Worm (Caenorhabditis elegans): ENCODE results near the gene Y75B8A.63.

Y75B8A.63 gene

ce11 chrIII:12327528-12327997 is at the start of gene Y75B8A.63, which contains the start of gene zip-12:
TSS of gene Y75B8A.63 (plus strand) at chrIII:12327947.
TSS of gene zip-12 (plus strand) at chrIII:12327914.
- no peak for TF ChIP-seq zip-5 (tag; optimal IDR thresholded peaks at IDR 0.05)
- peak; percentile 73 for TF ChIP-seq elt-2 (tag; optimal IDR thresholded peaks at IDR 0.05)
- no peak for TF ChIP-seq hlh-8 (tag; optimal IDR thresholded peaks at IDR 0.05)

ce11 chrIII:12278766-12279165 is 49.0 kb upstream of the Y75B8A.63 start:
- TF ChIP-seq ets-4 (tag; optimal IDR thresholded peaks at IDR 0.05) (no peak), unc-55 (GFP tag; optimal IDR thresholded peaks at IDR 0.05) (no peak), sox-4 (tag; optimal IDR thresholded peaks at IDR 0.05) (no peak), C38D4.7 (GFP tag; optimal IDR thresholded peaks at IDR 0.05) (no peak), ceh-6 (GFP tag; optimal IDR thresholded peaks at IDR 0.05) (no peak), pqm-1 (tag; optimal IDR thresholded peaks at IDR 0.05) (no peak), hlh-8 (tag; optimal IDR thresholded peaks at IDR 0.05) (no peak)

- TF ChIP-seq C08G9.2 (tag; optimal IDR thresholded peaks at IDR 0.05), result no peak
These were observed 43.6 kb upstream of the Y75B8A.63 start for ce11 chrIII:12284157-12284556.

ce11 chrIII:12292465-12292864 is 35.3 kb upstream of the Y75B8A.63 start:
- no peak for TF ChIP-seq pat-9 (tag; optimal IDR thresholded peaks at IDR 0.05)
- TF ChIP-seq ama-1 (optimal IDR thresholded peaks at IDR 0.05), result no peak
- TF ChIP-seq pqm-1 (tag; optimal IDR thresholded peaks at IDR 0.05), result no peak
- no peak for TF ChIP-seq ref-2 (tag; optimal IDR thresholded peaks at IDR 0.05)
- TF ChIP-seq pax-1 (tag; optimal IDR thresholded peaks at IDR 0.05), result no peak
- no peak for TF ChIP-seq hlh-13 (GFP tag; optimal IDR thresholded peaks at IDR 0.05)
- no peak for TF ChIP-seq ztf-16 (tag; optimal IDR thresholded peaks at IDR 0.05)
- no peak for TF ChIP-seq sox-4 (tag; optimal IDR thresholded peaks at IDR 0.05)
- TF ChIP-seq ets-4 (tag; optimal IDR thresholded peaks at IDR 0.05), result no peak
- TF ChIP-seq ceh-22 (tag; optimal IDR thresholded peaks at IDR 0.05), result no peak
- no peak for TF ChIP-seq K09A11.1 (tag; optimal IDR thresholded peaks at IDR 0.05; ENCODE audit: insufficient read depth)
- no peak for TF ChIP-seq ceh-24 (tag; optimal IDR thresholded peaks at IDR 0.05)
- TF ChIP-seq npax-4 (tag; optimal IDR thresholded peaks at IDR 0.05), result no peak
- no peak for TF ChIP-seq zip-5 (tag; optimal IDR thresholded peaks at IDR 0.05)
- no peak for TF ChIP-seq unc-55 (GFP tag; optimal IDR thresholded peaks at IDR 0.05)
- TF ChIP-seq ceh-31 (tag; optimal IDR thresholded peaks at IDR 0.05), result no peak

ce11 chrIII:12297303-12297702 is 30.4 kb upstream of the Y75B8A.63 start:
- TF ChIP-seq ceh-31 (tag; optimal IDR thresholded peaks at IDR 0.05), result no peak
- no peak for TF ChIP-seq madf-2 (tag; optimal IDR thresholded peaks at IDR 0.05)
- TF ChIP-seq ahr-1 (tag; optimal IDR thresholded peaks at IDR 0.05), result no peak
- no peak for TF ChIP-seq Y22D7AL.16 (tag; optimal IDR thresholded peaks at IDR 0.05)
- TF ChIP-seq nhr-232 (tag; optimal IDR thresholded peaks at IDR 0.05), result no peak
- no peak for TF ChIP-seq hlh-6 (tag; optimal IDR thresholded peaks at IDR 0.05)
- TF ChIP-seq ceh-30 (tag; optimal IDR thresholded peaks at IDR 0.05), result no peak
- no peak for TF ChIP-seq C08G9.2 (tag; optimal IDR thresholded peaks at IDR 0.05)
- TF ChIP-seq ceh-18 (tag; optimal IDR thresholded peaks at IDR 0.05), result no peak
- TF ChIP-seq ceh-2 (tag; optimal IDR thresholded peaks at IDR 0.05), result no peak

- TF ChIP-seq fkh-6 (tag; optimal IDR thresholded peaks at IDR 0.05) (no peak), unc-86 (tag; optimal IDR thresholded peaks at IDR 0.05) (no peak)
These were observed 28.5 kb upstream of the Y75B8A.63 start for ce11 chrIII:12299259-12299658.

ce11 chrIII:12303084-12303483 is 24.7 kb upstream of the Y75B8A.63 start, which contains the start of gene mrp-8:
TSS of gene mrp-8 (minus strand) at chrIII:12303184.
- TF ChIP-seq K02D7.2 (tag; optimal IDR thresholded peaks at IDR 0.05) (no peak), K09A11.1 (tag; optimal IDR thresholded peaks at IDR 0.05; ENCODE audit: insufficient read depth) (no peak), odd-2 (tag; optimal IDR thresholded peaks at IDR 0.05) (no peak), elt-2 (tag; optimal IDR thresholded peaks at IDR 0.05) (no peak), ceh-22 (tag; optimal IDR thresholded peaks at IDR 0.05) (no peak)

Measured in whole organism, late embryonic.